Fruit fly (Drosophila melanogaster) whole organism, adult: Measurements from ENCODE around the gene CG5172.

Experiments
- CG11617 ChIP-seq: fragments of 200-800 bp; sonication (Bioruptor generic); optimal IDR thresholded peaks from 2 replicates; lab custom pipeline; 2017; ENCODE audit warnings: mild to moderate bottlenecking, missing biosample characterization, missing genetic modification reagents, missing genetic modification characterization
- CG12768 ChIP-seq: fragments of 200-800 bp; sonication (Bioruptor generic); optimal IDR thresholded peaks from 2 replicates; lab custom pipeline; 2017; ENCODE audit warnings: missing biosample characterization, missing genetic modification characterization, mild to moderate bottlenecking, moderate library complexity, missing genetic modification reagents
- CG14711 ChIP-seq: fragments of 200-800 bp; sonication (Bioruptor generic); optimal IDR thresholded peaks from 2 replicates; lab custom pipeline; 2018; ENCODE audit warnings: missing biosample characterization, mild to moderate bottlenecking, missing genetic modification characterization, moderate library complexity
- CG1620 ChIP-seq: fragments of 200-800 bp; sonication (Bioruptor generic); optimal IDR thresholded peaks from 2 replicates; lab custom pipeline; 2016; ENCODE audit warnings: missing biosample characterization, missing genetic modification characterization
- CG33017 ChIP-seq: fragments of 200-800 bp; sonication (Bioruptor generic); optimal IDR thresholded peaks from 2 replicates; lab custom pipeline; 2018; ENCODE audit warnings: missing biosample characterization, mild to moderate bottlenecking, missing genetic modification characterization, moderate library complexity
- CG5204 ChIP-seq: fragments of 200-800 bp; sonication (Bioruptor generic); optimal IDR thresholded peaks from 2 replicates; lab custom pipeline; 2016; ENCODE audit warnings: missing biosample characterization, missing genetic modification characterization
- CG7045 ChIP-seq: fragments of 200-800 bp; sonication (Bioruptor generic); optimal IDR thresholded peaks from 2 replicates; lab custom pipeline; 2017; ENCODE audit warnings: missing biosample characterization, mild to moderate bottlenecking, missing genetic modification characterization
- CG7101 ChIP-seq: fragments of 200-800 bp; sonication (Bioruptor generic); optimal IDR thresholded peaks from 2 replicates; lab custom pipeline; 2018; ENCODE audit warnings: missing biosample characterization, mild to moderate bottlenecking, missing genetic modification characterization, moderate library complexity
- Clk ChIP-seq: fragments of 200-800 bp; sonication (Bioruptor generic); optimal IDR thresholded peaks from 2 replicates; lab custom pipeline; 2017; ENCODE audit warnings: missing biosample characterization, missing genetic modification characterization
- Crg-1 ChIP-seq: fragments of 200-800 bp; sonication (Bioruptor generic); optimal IDR thresholded peaks from 2 replicates; lab custom pipeline; 2016; ENCODE audit warnings: missing biosample characterization, missing genetic modification characterization
- Hr96 ChIP-seq: fragments of 200-800 bp; sonication (Bioruptor generic); optimal IDR thresholded peaks from 2 replicates; lab custom pipeline; 2016; ENCODE audit warnings: missing biosample characterization, missing genetic modification characterization
- Mnt ChIP-seq: fragments of 200-800 bp; sonication (Bioruptor generic); optimal IDR thresholded peaks from 2 replicates; lab custom pipeline; 2016; ENCODE audit warnings: missing biosample characterization, mild to moderate bottlenecking, missing genetic modification characterization
- bab1 ChIP-seq: fragments of 200-800 bp; sonication (Bioruptor generic); optimal IDR thresholded peaks from 3 replicates; lab custom pipeline; 2019; ENCODE audit warnings: missing biosample characterization, mild to moderate bottlenecking, missing genetic modification characterization, moderate library complexity
- cic ChIP-seq: fragments of 200-800 bp; sonication (Bioruptor generic); optimal IDR thresholded peaks from 2 replicates; lab custom pipeline; 2017; ENCODE audit warnings: missing biosample characterization, mild to moderate bottlenecking, missing genetic modification characterization, moderate library complexity
- cnc ChIP-seq, 2 experiments: fragments of >200 bp; optimal IDR thresholded peaks; 2 replicates each; lab custom pipeline; 2017
- kay ChIP-seq: fragments of 200-800 bp; sonication (Bioruptor generic); peaks from one replicate; lab custom pipeline; 2016; ENCODE audit warnings: missing biosample characterization, missing genetic modification characterization, borderline replicate concordance
- ovo ChIP-seq: fragments of 200-800 bp; sonication (Bioruptor generic); optimal IDR thresholded peaks from 2 replicates; lab custom pipeline; 2016; ENCODE audit warnings: missing biosample characterization, missing genetic modification characterization
- pad ChIP-seq: fragments of 200-800 bp; sonication (Bioruptor generic); optimal IDR thresholded peaks from 3 replicates; lab custom pipeline; 2017; ENCODE audit warnings: missing biosample characterization, missing genetic modification characterization, mild to moderate bottlenecking, moderate library complexity, missing genetic modification reagents
- tj ChIP-seq: fragments of 200-800 bp; sonication (Bioruptor generic); optimal IDR thresholded peaks from 3 replicates; lab custom pipeline; 2017; ENCODE audit warnings: missing biosample characterization, mild to moderate bottlenecking, missing genetic modification characterization, moderate library complexity
- toe ChIP-seq: fragments of 200-800 bp; sonication (Bioruptor generic); optimal IDR thresholded peaks from 2 replicates; lab custom pipeline; 2016; ENCODE audit warnings: missing biosample characterization, missing genetic modification characterization

CG5172 gene

DNA sequence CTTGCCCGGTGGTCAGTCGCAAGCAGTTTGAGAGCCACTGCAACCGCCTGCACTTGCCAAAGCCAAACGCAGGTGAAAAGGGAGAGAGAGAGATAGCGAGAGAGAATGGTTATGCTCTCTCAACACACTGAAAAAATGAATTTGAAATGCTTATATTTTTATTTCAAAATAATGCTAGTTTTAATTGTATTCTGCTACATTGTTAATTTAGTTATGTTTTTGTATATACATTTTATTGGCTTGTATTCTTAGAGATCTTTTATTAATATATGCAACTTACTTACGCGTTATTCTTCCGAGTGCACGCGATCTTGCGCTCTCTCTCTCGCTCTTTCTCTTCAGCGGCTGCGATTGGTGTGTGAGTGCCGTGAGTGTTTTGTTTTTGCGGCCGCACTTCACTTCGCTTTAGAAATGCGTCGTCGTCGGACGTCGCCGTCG lies 42.7 kb upstream of the CG5172 start:
- TF ChIP-seq cnc (optimal IDR thresholded peaks at IDR 0.05; lab: Kevin White, UChicago) (no peak), pad (GFP tag; lab: Kevin White, UChicago) (peak; percentile 84), kay (peak; percentile 77), CG7101 (peak; percentile 56), CG14711 (tag; lab: Kevin White, UChicago) (peak; percentile 94), Hr96 (GFP tag; lab: Kevin White, UChicago) (peak; percentile 86), toe (GFP tag; lab: Kevin White, UChicago) (peak; percentile 62), bab1 (GFP tag; lab: Kevin White, UChicago) (peak; percentile 99), CG33017 (no peak), CG7045 (peak; percentile 86), CG1620 (peak; percentile 26), cic (GFP tag; lab: Kevin White, UChicago) (peak; percentile 75), CG11617 (GFP tag; lab: Kevin White, UChicago) (peak; percentile 61), Clk (GFP tag; lab: Kevin White, UChicago) (peak; percentile 68), Crg-1 (GFP tag; lab: Kevin White, UChicago) (no peak), Mnt (GFP tag; lab: Kevin White, UChicago) (no peak), CG12768 (GFP tag; lab: Kevin White, UChicago) (peak; percentile 90), CG5204 (GFP tag; lab: Kevin White, UChicago) (peak; percentile 56)

DNA sequence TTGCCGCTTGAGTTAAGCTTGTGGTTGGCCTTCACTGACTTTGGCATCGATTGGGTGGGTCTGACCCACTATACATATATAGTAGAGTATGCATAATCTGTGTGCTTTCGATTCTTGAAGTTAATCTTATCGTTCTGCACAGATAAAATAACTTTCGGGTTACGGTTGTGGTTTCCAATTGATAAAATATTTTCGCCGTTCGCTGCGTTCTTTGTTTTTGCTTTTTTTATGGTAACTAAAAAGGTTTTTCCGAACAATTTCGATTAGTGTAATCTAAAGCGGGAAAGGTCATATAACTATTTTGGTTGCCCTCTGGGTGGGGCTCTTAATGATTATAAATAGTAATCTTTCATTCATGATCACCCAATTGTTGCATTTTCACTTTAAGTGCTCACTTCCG lies 40.7 kb upstream of the CG5172 start:
- TF ChIP-seq Hr96 (GFP tag; lab: Kevin White, UChicago): no peak
- TF ChIP-seq cnc (optimal IDR thresholded peaks at IDR 0.05; lab: Kevin White, UChicago): no peak
- no peak for TF ChIP-seq CG1620
- no peak for TF ChIP-seq CG14711 (tag; lab: Kevin White, UChicago)
- no peak for TF ChIP-seq tj (GFP tag; lab: Kevin White, UChicago)
- no peak for TF ChIP-seq bab1 (GFP tag; lab: Kevin White, UChicago)
- no peak for TF ChIP-seq pad (GFP tag; lab: Kevin White, UChicago)
- TF ChIP-seq ovo (GFP tag; lab: Kevin White, UChicago): no peak
- TF ChIP-seq Crg-1 (GFP tag; lab: Kevin White, UChicago): no peak
- TF ChIP-seq Clk (GFP tag; lab: Kevin White, UChicago): no peak
- no peak for TF ChIP-seq CG5204 (GFP tag; lab: Kevin White, UChicago)
- TF ChIP-seq kay: no peak
- TF ChIP-seq CG33017: no peak
- no peak for TF ChIP-seq CG11617 (GFP tag; lab: Kevin White, UChicago)
- no peak for TF ChIP-seq Mnt (GFP tag; lab: Kevin White, UChicago)
- no peak for TF ChIP-seq CG12768 (GFP tag; lab: Kevin White, UChicago)
- no peak for TF ChIP-seq cic (GFP tag; lab: Kevin White, UChicago)
- no peak for TF ChIP-seq toe (GFP tag; lab: Kevin White, UChicago)

DNA sequence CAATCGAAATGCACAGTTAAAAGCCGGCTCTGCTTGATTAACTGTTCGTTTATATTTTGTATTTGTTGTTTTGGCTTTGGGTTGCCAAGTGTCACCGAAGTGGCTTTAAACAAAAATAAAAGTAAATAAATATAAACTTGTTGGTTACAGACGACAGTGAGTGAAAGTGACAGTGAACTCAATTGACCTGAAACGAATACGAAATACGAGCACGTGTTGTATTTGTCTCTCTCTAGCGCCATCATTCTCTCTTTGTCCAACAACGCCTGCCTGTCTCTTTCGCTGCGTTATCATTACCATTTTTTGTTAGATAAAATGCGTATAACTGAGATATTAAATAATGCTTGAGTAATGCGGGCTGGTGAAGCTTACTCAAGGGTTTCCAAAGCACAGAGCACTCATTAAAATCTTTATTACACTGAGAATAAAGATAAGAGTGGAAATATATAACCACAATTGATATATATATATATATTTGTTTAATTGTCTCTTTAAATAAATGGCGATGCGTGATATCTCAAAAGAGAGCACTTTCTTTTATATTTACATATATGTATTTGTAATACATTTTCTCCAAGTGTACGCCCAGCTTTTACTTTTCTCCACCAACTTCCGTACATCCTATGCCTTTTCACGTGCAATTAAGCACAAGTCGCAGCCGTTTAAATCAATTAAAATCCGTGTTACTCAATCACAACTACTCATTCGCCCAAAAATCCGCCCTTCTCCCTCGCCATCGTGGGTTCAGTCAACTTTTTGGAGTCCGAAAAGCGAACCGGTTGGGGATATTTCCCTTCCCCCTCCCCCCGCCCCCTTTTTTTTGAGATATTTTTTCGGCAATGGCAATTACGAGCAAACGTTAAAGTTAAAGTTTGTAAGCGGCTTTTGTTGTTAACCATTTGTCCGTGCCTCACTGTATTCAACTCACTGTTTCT lies 39.7 kb upstream of the CG5172 start:
- no peak for TF ChIP-seq CG33017
- no peak for TF ChIP-seq Hr96 (GFP tag; lab: Kevin White, UChicago)
- peak; percentile 35 for TF ChIP-seq kay
- no peak for TF ChIP-seq Crg-1 (GFP tag; lab: Kevin White, UChicago)
- TF ChIP-seq CG14711 (tag; lab: Kevin White, UChicago): peak; percentile 6
- TF ChIP-seq toe (GFP tag; lab: Kevin White, UChicago): no peak

DNA sequence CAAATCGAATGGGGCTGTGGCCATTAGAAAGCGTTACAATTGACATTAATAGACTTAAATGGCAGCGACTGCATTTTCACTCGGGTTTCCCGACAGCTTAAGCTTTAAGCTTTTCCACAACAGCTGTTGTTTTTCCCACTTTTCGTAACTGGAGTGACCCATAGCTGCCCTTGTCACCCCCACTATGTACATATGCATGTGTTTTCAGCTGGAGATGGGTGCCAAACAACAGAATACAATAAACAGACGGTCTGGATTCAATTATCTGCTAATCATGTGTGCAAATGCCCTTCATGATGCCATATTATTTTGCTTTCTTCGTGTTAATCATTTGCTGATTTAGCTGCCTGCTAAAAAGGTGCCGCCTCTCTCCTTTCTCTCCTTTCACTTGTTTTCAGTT lies 37.8 kb upstream of the CG5172 start:
- TF ChIP-seq CG1620: peak; percentile 47
- peak; percentile 23 for TF ChIP-seq CG14711 (tag; lab: Kevin White, UChicago)
- peak; percentile 70 for TF ChIP-seq Crg-1 (GFP tag; lab: Kevin White, UChicago)
- TF ChIP-seq Mnt (GFP tag; lab: Kevin White, UChicago): peak; percentile 16
- TF ChIP-seq Clk (GFP tag; lab: Kevin White, UChicago): no peak
- TF ChIP-seq CG7101: peak; percentile 43
- TF ChIP-seq pad (GFP tag; lab: Kevin White, UChicago): peak; percentile 0
- no peak for TF ChIP-seq toe (GFP tag; lab: Kevin White, UChicago)

DNA sequence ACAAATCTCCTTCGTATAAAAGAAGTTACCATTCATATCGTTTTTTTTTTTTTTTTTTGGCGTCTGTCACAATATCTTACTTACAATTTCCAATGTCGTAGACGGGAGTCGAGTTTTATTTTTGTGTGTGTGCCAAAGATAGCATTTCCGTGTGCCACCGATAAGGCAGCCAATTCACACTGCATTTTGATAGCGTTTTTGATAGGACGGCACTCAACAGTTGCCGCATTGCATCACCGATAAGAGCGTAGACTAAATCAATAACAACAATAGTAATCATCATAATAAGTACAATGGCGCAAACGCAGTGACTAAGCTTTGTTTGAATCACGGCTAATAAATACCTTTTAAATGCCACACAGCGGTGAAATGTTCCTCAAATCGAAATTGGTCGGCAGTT lies 34.8 kb upstream of the CG5172 start:
- TF ChIP-seq Mnt (GFP tag; lab: Kevin White, UChicago) (peak; percentile 19), Crg-1 (GFP tag; lab: Kevin White, UChicago) (no peak), toe (GFP tag; lab: Kevin White, UChicago) (no peak), kay (peak; percentile 60), tj (GFP tag; lab: Kevin White, UChicago) (no peak), cic (GFP tag; lab: Kevin White, UChicago) (peak; percentile 79), CG7101 (peak; percentile 7)

DNA sequence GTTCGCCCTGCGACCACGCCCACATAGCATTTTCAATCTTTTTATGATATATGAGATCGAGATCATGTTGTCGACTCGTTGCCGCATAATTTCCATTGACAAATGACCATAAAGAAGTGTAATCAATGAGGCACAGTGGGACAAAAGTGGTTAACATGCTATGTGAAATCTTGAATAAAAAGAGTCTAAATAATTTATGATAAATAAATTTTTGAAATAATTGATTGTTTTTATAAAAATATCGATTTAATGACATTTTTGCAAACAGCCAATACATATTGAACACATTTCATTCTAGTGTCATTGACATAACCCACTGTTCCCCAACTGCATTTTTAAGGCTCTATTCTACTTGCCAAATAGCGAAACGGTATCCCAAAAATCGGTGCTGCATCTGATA lies 33.7 kb upstream of the CG5172 start:
- TF ChIP-seq Mnt (GFP tag; lab: Kevin White, UChicago) (no peak), bab1 (GFP tag; lab: Kevin White, UChicago) (peak; percentile 12), Hr96 (GFP tag; lab: Kevin White, UChicago) (no peak), Crg-1 (GFP tag; lab: Kevin White, UChicago) (no peak)
